Comparison of ENCODE assay signal across 1 fruit fly cellular context in the genomic region with DNA sequence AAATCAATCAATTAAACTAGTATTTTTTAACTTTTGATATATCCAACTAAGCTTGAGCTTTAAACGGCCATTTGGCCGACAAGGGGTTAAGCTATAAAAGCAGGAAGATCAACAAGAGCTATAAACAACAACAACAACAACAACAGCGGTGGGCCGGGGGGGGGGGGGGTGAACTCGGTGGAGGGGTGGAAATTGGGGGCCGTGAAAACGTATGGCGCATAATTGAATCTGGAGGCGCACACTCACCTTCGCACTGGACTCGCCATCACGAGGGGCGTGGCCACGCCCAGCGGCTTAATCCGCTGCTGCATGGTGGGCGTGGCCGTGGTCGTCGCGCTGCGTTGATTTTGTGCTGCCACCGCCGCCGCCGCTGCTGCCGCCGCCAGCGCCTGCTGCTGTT.
TF ChIP-seq lines count a peak whose summit lies in the region.

No protein-coding gene starts in this region.

TF ChIP-seq in whole organism, embryonic, 481 proteins besides CTCF, POLR2A, EP300 and RAD21 (continued from another document):
- TF ChIP-seq fd102C (GFP tag; optimal IDR thresholded peaks at IDR 0.05; lab: Kevin White, UChicago): no peak
- TF ChIP-seq phol (tag; optimal IDR thresholded peaks at IDR 0.05; lab: Kevin White, UChicago): peak; percentile 6
- TF ChIP-seq CG10979 (tag; optimal IDR thresholded peaks at IDR 0.05; lab: Kevin White, UChicago): peak; percentile 8
- TF ChIP-seq Awh (GFP tag; IDR thresholded peaks at IDR 0.05; lab: Robert Waterston, UW): no peak
- TF ChIP-seq jumu (GFP tag; optimal IDR thresholded peaks at IDR 0.05; lab: Kevin White, UChicago): no peak
- no peak for TF ChIP-seq tna (GFP tag; IDR thresholded peaks at IDR 0.05; lab: Robert Waterston, UW; ENCODE audit: partially characterized antibody)
- TF ChIP-seq bbx (GFP tag; IDR thresholded peaks at IDR 0.05; lab: Robert Waterston, UW; ENCODE audit: partially characterized antibody): no peak
- no peak for TF ChIP-seq pfk (GFP tag; optimal IDR thresholded peaks at IDR 0.05; lab: Kevin White, UChicago)
- TF ChIP-seq lab (GFP tag; optimal IDR thresholded peaks at IDR 0.05; lab: Kevin White, UChicago): no peak
- no peak for TF ChIP-seq ham (GFP tag; IDR thresholded peaks at IDR 0.05; lab: Robert Waterston, UW)
- TF ChIP-seq fru (optimal IDR thresholded peaks at IDR 0.05; lab: Kevin White, UChicago): no peak
- no peak for TF ChIP-seq CG15696 (tag; optimal IDR thresholded peaks at IDR 0.05; lab: Kevin White, UChicago)
- peak; percentile 38; the same call in 1 of the 3 replicates for TF ChIP-seq CG6175 (GFP tag; IDR thresholded peaks at IDR 0.05; lab: Robert Waterston, UW)
- TF ChIP-seq CG32532 (GFP tag; IDR thresholded peaks at IDR 0.05; lab: Robert Waterston, UW): 0 out of 2 replicates have a peak, but pooled peaks have one; percentile 18
- TF ChIP-seq bsh (GFP tag; optimal IDR thresholded peaks at IDR 0.05; lab: Kevin White, UChicago): peak in 1 of 2 experiments; percentile 14
- TF ChIP-seq Gug (GFP tag; IDR thresholded peaks at IDR 0.05; lab: Robert Waterston, UW): no peak
- TF ChIP-seq Blimp-1 (GFP tag; optimal IDR thresholded peaks at IDR 0.05; lab: Kevin White, UChicago): peak; percentile 9
- TF ChIP-seq chinmo (GFP tag; IDR thresholded peaks at IDR 0.05; lab: Robert Waterston, UW; ENCODE audit: partially characterized antibody): peak; percentile 73; the same call in 1 of the 4 replicates
- no peak for TF ChIP-seq CG5953 (GFP tag; IDR thresholded peaks at IDR 0.05; lab: Robert Waterston, UW)
- TF ChIP-seq Meics (GFP tag; optimal IDR thresholded peaks at IDR 0.05; lab: Kevin White, UChicago): peak; percentile 10
- TF ChIP-seq pum (GFP tag; optimal IDR thresholded peaks at IDR 0.05; lab: Kevin White, UChicago): no peak
- no peak for TF ChIP-seq CG2712 (tag; optimal IDR thresholded peaks at IDR 0.05; lab: Kevin White, UChicago)
- peak; percentile 86 for TF ChIP-seq crol (GFP tag; IDR thresholded peaks at IDR 0.05; lab: Robert Waterston, UW)
- TF ChIP-seq trh (GFP tag; optimal IDR thresholded peaks at IDR 0.05; lab: Kevin White, UChicago): no peak
- TF ChIP-seq z (GFP tag; IDR thresholded peaks at IDR 0.05; lab: Robert Waterston, UW): 0 out of 3 replicates have a peak, but pooled peaks have one; percentile 38
- TF ChIP-seq hbn (GFP tag; IDR thresholded peaks at IDR 0.05; lab: Robert Waterston, UW; ENCODE audit: partially characterized antibody): no peak
